Fruit fly (Drosophila melanogaster): ENCODE measurements around the gene CG15824.

The CG15824 gene

dm6 chr2L:841708-842107, 43.2 kb downstream of the CG15824 start (continued):
- peak; percentile 80 for TF ChIP-seq Ptx1 (GFP tag; IDR thresholded peaks at IDR 0.05)
- TF ChIP-seq Nf-YB (GFP tag; optimal IDR thresholded peaks at IDR 0.05): peak; percentile 34
- peak; percentile 83 for TF ChIP-seq CG2678 (tag; optimal IDR thresholded peaks at IDR 0.05)
- TF ChIP-seq ci (GFP tag; IDR thresholded peaks at IDR 0.05): peak; percentile 82
- peak; percentile 77 for TF ChIP-seq gt (GFP tag; IDR thresholded peaks at IDR 0.05)
- peak; percentile 48 for TF ChIP-seq CG4854 (GFP tag; optimal IDR thresholded peaks at IDR 0.05)
- peak; percentile 45; the same call in 1 of the 2 replicates for TF ChIP-seq CG10321 (GFP tag; IDR thresholded peaks at IDR 0.05)
- TF ChIP-seq Dp (GFP tag; optimal IDR thresholded peaks at IDR 0.05): no peak
- TF ChIP-seq bsh (GFP tag; optimal IDR thresholded peaks at IDR 0.05): peak; percentile 70 to 86
- peak; percentile 85 for TF ChIP-seq Atf6 (GFP tag; IDR thresholded peaks at IDR 0.05)
- peak; percentile 53 for TF ChIP-seq CG30431 (GFP tag; optimal IDR thresholded peaks at IDR 0.05)
- peak; percentile 51 for TF ChIP-seq CG3838 (GFP tag; optimal IDR thresholded peaks at IDR 0.05)
- peak; percentile 75 for TF ChIP-seq bcd (GFP tag; optimal IDR thresholded peaks at IDR 0.05)
- peak; percentile 66 for TF ChIP-seq ase (GFP tag; IDR thresholded peaks at IDR 0.05)
- TF ChIP-seq ara (GFP tag; IDR thresholded peaks at IDR 0.05): peak; percentile 74
- TF ChIP-seq Dad (GFP tag; optimal IDR thresholded peaks at IDR 0.05): no peak
- peak; percentile 62 for TF ChIP-seq CG10543 (GFP tag; optimal IDR thresholded peaks at IDR 0.05)
- TF ChIP-seq az2 (GFP tag; optimal IDR thresholded peaks at IDR 0.05): peak; percentile 62
- peak; percentile 41 for TF ChIP-seq CG16863 (GFP tag; optimal IDR thresholded peaks at IDR 0.05)
- peak; percentile 93 for TF ChIP-seq Ets65A (GFP tag)
- no peak for TF ChIP-seq CG7745 (tag; optimal IDR thresholded peaks at IDR 0.05)
- TF ChIP-seq Atf-2 (GFP tag; optimal IDR thresholded peaks at IDR 0.05): peak; percentile 66
- no peak for TF ChIP-seq stwl (tag; optimal IDR thresholded peaks at IDR 0.05)
- TF ChIP-seq caup (GFP tag; optimal IDR thresholded peaks at IDR 0.05; ENCODE audit: severe bottlenecking): peak; percentile 72
- TF ChIP-seq dmrt99B (tag; optimal IDR thresholded peaks at IDR 0.05): peak; percentile 69
- TF ChIP-seq CG18619 (GFP tag; optimal IDR thresholded peaks at IDR 0.05): peak; percentile 54
- TF ChIP-seq Spps (tag; optimal IDR thresholded peaks at IDR 0.05): peak; percentile 28
- TF ChIP-seq cad (GFP tag; optimal IDR thresholded peaks at IDR 0.05): no peak
- TF ChIP-seq CG1647 (GFP tag; optimal IDR thresholded peaks at IDR 0.05): peak; percentile 37
- TF ChIP-seq CG7357 (GFP tag; IDR thresholded peaks at IDR 0.05): peak; percentile 45; the same call in 1 of the 3 replicates
- TF ChIP-seq H2.0 (GFP tag; IDR thresholded peaks at IDR 0.05): peak; percentile 74
- peak; percentile 67 for TF ChIP-seq CG10209 (GFP tag; optimal IDR thresholded peaks at IDR 0.05)
- TF ChIP-seq kni (GFP tag; optimal IDR thresholded peaks at IDR 0.05): no peak
- no peak for TF ChIP-seq Tbp (GFP tag; optimal IDR thresholded peaks at IDR 0.05)
- peak; percentile 32; the same call in 1 of the 2 replicates for TF ChIP-seq onecut (GFP tag; IDR thresholded peaks at IDR 0.05)
- peak; percentile 63 for TF ChIP-seq CG17829 (tag; optimal IDR thresholded peaks at IDR 0.05)
- peak; percentile 94 for TF ChIP-seq Rfx (GFP tag; IDR thresholded peaks at IDR 0.05)
- TF ChIP-seq p53 (GFP tag; optimal IDR thresholded peaks at IDR 0.05): no peak
- TF ChIP-seq slbo (GFP tag; IDR thresholded peaks at IDR 0.05): peak; percentile 93
- peak; percentile 58; the same call in 1 of the 2 replicates for TF ChIP-seq toy (GFP tag; IDR thresholded peaks at IDR 0.05)
- TF ChIP-seq hkb (optimal IDR thresholded peaks at IDR 0.05): no peak
- peak; percentile 87 for TF ChIP-seq hkb (GFP tag; IDR thresholded peaks at IDR 0.05)
- TF ChIP-seq CG7372 (GFP tag; IDR thresholded peaks at IDR 0.05): peak; percentile 63
- TF ChIP-seq chif (GFP tag; optimal IDR thresholded peaks at IDR 0.05): peak; percentile 57 to 83
- no peak for TF ChIP-seq slp2 (GFP tag; optimal IDR thresholded peaks at IDR 0.05)
- no peak for TF ChIP-seq ac (GFP tag; optimal IDR thresholded peaks at IDR 0.05)
- TF ChIP-seq CrebB (tag; optimal IDR thresholded peaks at IDR 0.05): peak; percentile 53
- peak; percentile 24 for TF ChIP-seq CG4328 (GFP tag; optimal IDR thresholded peaks at IDR 0.05)
- TF ChIP-seq CG18262 (tag; optimal IDR thresholded peaks at IDR 0.05): peak; percentile 67
- no peak for TF ChIP-seq unc-4 (GFP tag; IDR thresholded peaks at IDR 0.05; ENCODE audit: partially characterized antibody)
- TF ChIP-seq danr (GFP tag; IDR thresholded peaks at IDR 0.05): peak; percentile 49; the same call in 1 of the 2 replicates
- peak; percentile 94 for TF ChIP-seq CG9932 (GFP tag; IDR thresholded peaks at IDR 0.05)
